Fruit fly (Drosophila melanogaster) whole organism, larva: ENCODE data around the gene Brd.

Experiments
- noc ChIP-seq: fragments of 200-800 bp; sonication (Bioruptor generic); optimal IDR thresholded peaks from 3 replicates; lab custom pipeline; 2019; ENCODE audit warnings: missing biosample characterization, mild to moderate bottlenecking, missing genetic modification characterization, moderate library complexity

Gene Brd

dm6 chr3L:14967691-14968538 lies 4.6 kb upstream of the Brd start:
- no peak for TF ChIP-seq noc (tag; lab: Kevin White, UChicago)

dm6 chr3L:14968553-14968952 lies 3.9 kb upstream of the Brd start:
- TF ChIP-seq noc (tag; lab: Kevin White, UChicago): no peak

dm6 chr3L:14969171-14969570 lies 3.3 kb upstream of the Brd start, which contains the start of gene Tom:
Gene Tom, plus strand, starts transcription at chr3L:14969344.
- TF ChIP-seq noc (tag; lab: Kevin White, UChicago): no peak

dm6 chr3L:14970213-14970612 lies 2.3 kb upstream of the Brd start:
- no peak for TF ChIP-seq noc (tag; lab: Kevin White, UChicago)

- no peak for TF ChIP-seq noc (tag; lab: Kevin White, UChicago)
Measured at dm6 chr3L:14971893-14972624, 408 bp upstream of the Brd start.

dm6 chr3L:14973251-14973625 lies 771 bp downstream of the Brd start:
- TF ChIP-seq noc (tag; lab: Kevin White, UChicago): no peak

dm6 chr3L:14974513-14974912 lies 2.0 kb downstream of the Brd start, which contains the start of gene Ocho:
Gene Ocho, plus strand, starts transcription at chr3L:14974848.
- TF ChIP-seq noc (tag; lab: Kevin White, UChicago): no peak

dm6 chr3L:14974952-14975351 lies 2.5 kb downstream of the Brd start:
- TF ChIP-seq noc (tag; lab: Kevin White, UChicago): no peak

- no peak for TF ChIP-seq noc (tag; lab: Kevin White, UChicago)
Measured at dm6 chr3L:14976026-14976425, 3.6 kb downstream of the Brd start.

- no peak for TF ChIP-seq noc (tag; lab: Kevin White, UChicago)
Measured at dm6 chr3L:14977536-14978495, 5.3 kb downstream of the Brd start.

dm6 chr3L:14978496-14978894 lies 6.0 kb downstream of the Brd start:
- no peak for TF ChIP-seq noc (tag; lab: Kevin White, UChicago)

dm6 chr3L:14979332-14979731 lies 6.9 kb downstream of the Brd start, which contains the start of gene CG3349:
Gene CG3349, plus strand, starts transcription at chr3L:14979620.
- no peak for TF ChIP-seq noc (tag; lab: Kevin White, UChicago)

- no peak for TF ChIP-seq noc (tag; lab: Kevin White, UChicago)
Measured at dm6 chr3L:14980038-14980437, 7.6 kb downstream of the Brd start.

- no peak for TF ChIP-seq noc (tag; lab: Kevin White, UChicago)
Measured at dm6 chr3L:14982675-14983084, 10.2 kb downstream of the Brd start, which contains the start of gene CG5114. Gene CG5114, plus strand, starts transcription at chr3L:14982835.

- TF ChIP-seq noc (tag; lab: Kevin White, UChicago): no peak
Measured at dm6 chr3L:14984521-14985150, 12.2 kb downstream of the Brd start, which contains the start of gene mnd. Gene mnd, plus strand, starts transcription at chr3L:14985100.
